Worm (Caenorhabditis elegans) whole organism, L2 larva: ENCODE measurements around the gene irld-17.

ENCODE experiments used
- C34F6.9 ChIP-seq: fragments of 150-350 bp; optimal IDR thresholded peaks from 2 replicates; lab custom pipeline; 2014; ENCODE audit warnings: missing biosample characterization, missing genetic modification characterization
- F13H6.1 ChIP-seq: sonication (generic microtip); optimal IDR thresholded peaks from 2 replicates; lab custom pipeline; 2016; ENCODE audit warnings: missing genetic modification characterization, missing compliant biosample characterization
- R02D3.7 ChIP-seq: fragments of 150-350 bp; optimal IDR thresholded peaks from 2 replicates; lab custom pipeline; 2014; ENCODE audit warnings: missing biosample characterization, missing genetic modification characterization
- Y55F3AM.14 ChIP-seq: fragments of 200-800 bp; sonication (Bioruptor generic); optimal IDR thresholded peaks from 2 replicates; lab custom pipeline; 2018; ENCODE audit warnings: mild to moderate bottlenecking, missing genetic modification characterization, missing compliant biosample characterization
- alr-1 ChIP-seq: fragments of 150-350 bp; optimal IDR thresholded peaks from 2 replicates; lab custom pipeline; 2014; ENCODE audit warnings: missing biosample characterization, missing genetic modification characterization
- aly-2 ChIP-seq: fragments of 150-350 bp; optimal IDR thresholded peaks from 2 replicates; lab custom pipeline; 2014; ENCODE audit warnings: missing biosample characterization, missing genetic modification characterization
- ama-1 ChIP-seq: fragments of 150-350 bp; optimal IDR thresholded peaks from 2 replicates; lab custom pipeline; 2018; ENCODE audit warnings: inconsistent platforms
- blmp-1 ChIP-seq: sonication (generic microtip); optimal IDR thresholded peaks from 2 replicates; lab custom pipeline; 2017; ENCODE audit warnings: missing genetic modification characterization, mild to moderate bottlenecking, missing compliant biosample characterization, antibody characterized with exemption, moderate library complexity; ENCODE audit not compliant: insufficient read depth
- ceh-16 ChIP-seq: fragments of 150-350 bp; optimal IDR thresholded peaks from 2 replicates; lab custom pipeline; 2014; ENCODE audit warnings: missing biosample characterization, missing genetic modification characterization
- crh-2 ChIP-seq: sonication (generic microtip); optimal IDR thresholded peaks from 2 replicates; lab custom pipeline; 2017; ENCODE audit warnings: missing biosample characterization, missing genetic modification characterization
- dmd-4 ChIP-seq: sonication (generic microtip); optimal IDR thresholded peaks from 2 replicates; lab custom pipeline; 2017; ENCODE audit warnings: missing biosample characterization, missing genetic modification characterization
- egl-27 ChIP-seq: sonication (generic microtip); optimal IDR thresholded peaks from 3 replicates; lab custom pipeline; 2017; ENCODE audit warnings: missing biosample characterization, missing genetic modification reagents, missing genetic modification characterization
- elt-1 ChIP-seq: fragments of 150-350 bp; optimal IDR thresholded peaks from 2 replicates; lab custom pipeline; 2014; ENCODE audit warnings: missing biosample characterization, missing genetic modification characterization
- elt-3 ChIP-seq: sonication (generic microtip); optimal IDR thresholded peaks from 2 replicates; lab custom pipeline; 2017; ENCODE audit warnings: missing biosample characterization, missing genetic modification characterization
- fos-1 ChIP-seq: fragments of 150-350 bp; optimal IDR thresholded peaks from 2 replicates; lab custom pipeline; 2014; ENCODE audit warnings: missing biosample characterization, missing genetic modification characterization
- gmeb-1 ChIP-seq: fragments of 150-350 bp; optimal IDR thresholded peaks from 2 replicates; lab custom pipeline; 2014; ENCODE audit warnings: missing biosample characterization, missing genetic modification characterization
- lin-11 ChIP-seq: fragments of 150-350 bp; sonication (generic microtip); optimal IDR thresholded peaks from 2 replicates; lab custom pipeline; 2014; ENCODE audit warnings: missing biosample characterization, missing genetic modification characterization, inconsistent platforms, mixed read lengths
- lin-13 ChIP-seq: fragments of 150-350 bp; optimal IDR thresholded peaks from 2 replicates; lab custom pipeline; 2014; ENCODE audit warnings: missing biosample characterization, missing genetic modification reagents, missing genetic modification characterization
- mbf-1 ChIP-seq: sonication (generic microtip); optimal IDR thresholded peaks from 2 replicates; lab custom pipeline; 2017; ENCODE audit warnings: missing biosample characterization, missing genetic modification characterization
- mdl-1 ChIP-seq, 2 experiments: fragments of 150-350 bp in 1 of 2; sonication (generic microtip) in 1 of 2; optimal IDR thresholded peaks; 2 replicates each; lab custom pipeline; 2017; ENCODE audit warnings: missing biosample characterization in 2 of 2, missing genetic modification characterization in 2 of 2
- nhr-11 ChIP-seq: fragments of 150-350 bp; optimal IDR thresholded peaks from 2 replicates; lab custom pipeline; 2014; ENCODE audit warnings: missing biosample characterization, missing genetic modification characterization
- nhr-129 ChIP-seq: fragments of 150-350 bp; optimal IDR thresholded peaks from 2 replicates; lab custom pipeline; 2014; ENCODE audit warnings: missing biosample characterization, missing genetic modification characterization
- nhr-21 ChIP-seq: fragments of 150-350 bp; optimal IDR thresholded peaks from 2 replicates; lab custom pipeline; 2014; ENCODE audit warnings: missing biosample characterization, missing genetic modification characterization
- nhr-23 ChIP-seq: fragments of 150-350 bp; optimal IDR thresholded peaks from 2 replicates; lab custom pipeline; 2014; ENCODE audit warnings: missing biosample characterization, missing genetic modification reagents, missing genetic modification characterization
- nhr-25 ChIP-seq: fragments of 150-350 bp; sonication (generic microtip); optimal IDR thresholded peaks from 3 replicates; lab custom pipeline; 2014; ENCODE audit warnings: missing biosample characterization, missing genetic modification characterization
- nhr-6 ChIP-seq: fragments of 150-350 bp; optimal IDR thresholded peaks from 2 replicates; lab custom pipeline; 2014; ENCODE audit warnings: missing biosample characterization, missing genetic modification characterization
- peb-1 ChIP-seq: fragments of 150-350 bp; optimal IDR thresholded peaks from 2 replicates; lab custom pipeline; 2014; ENCODE audit warnings: missing biosample characterization, missing genetic modification characterization
- sma-3 ChIP-seq: sonication (generic microtip); optimal IDR thresholded peaks from 2 replicates; lab custom pipeline; 2016; ENCODE audit warnings: missing genetic modification reagents, missing genetic modification characterization, missing compliant biosample characterization
- sma-9 ChIP-seq, 2 experiments: fragments of 150-350 bp in 1 of 2; sonication (generic microtip) in 1 of 2; optimal IDR thresholded peaks; 2 replicates each; lab custom pipeline; 2014 to 2016; ENCODE audit warnings: missing genetic modification characterization in 2 of 2, mild to moderate bottlenecking in 1 of 2, missing biosample characterization in 1 of 2, missing compliant biosample characterization in 1 of 2, missing genetic modification reagents in 1 of 2, moderate library complexity in 1 of 2
- snpc-4 ChIP-seq: fragments of 150-350 bp; optimal IDR thresholded peaks from 2 replicates; lab custom pipeline; 2014; ENCODE audit warnings: missing biosample characterization, missing genetic modification characterization
- unc-39 ChIP-seq: fragments of 150-350 bp; optimal IDR thresholded peaks from 2 replicates; lab custom pipeline; 2014; ENCODE audit warnings: missing biosample characterization, missing genetic modification characterization
- unc-55 ChIP-seq: fragments of 150-350 bp; sonication (generic microtip); optimal IDR thresholded peaks from 3 replicates; lab custom pipeline; 2014; ENCODE audit warnings: missing biosample characterization, missing genetic modification reagents, missing genetic modification characterization
- unc-62 ChIP-seq: fragments of 150-350 bp; optimal IDR thresholded peaks from 2 replicates; lab custom pipeline; 2014; ENCODE audit warnings: missing biosample characterization, missing genetic modification reagents, missing genetic modification characterization
- zag-1 ChIP-seq: fragments of 150-350 bp; optimal IDR thresholded peaks from 2 replicates; lab custom pipeline; 2014; ENCODE audit warnings: missing biosample characterization, missing genetic modification characterization
- ztf-1 ChIP-seq: fragments of 200-800 bp; sonication (Bioruptor generic); conservative IDR thresholded peaks from 2 replicates; pipeline ENCODE4 v1.3.6; 2022; ENCODE audit warnings: missing genetic modification characterization, missing compliant biosample characterization
- ztf-11 ChIP-seq: sonication (generic microtip); optimal IDR thresholded peaks from 2 replicates; lab custom pipeline; 2017; ENCODE audit warnings: missing biosample characterization, missing genetic modification characterization
- ztf-4 ChIP-seq: fragments of 150-350 bp; optimal IDR thresholded peaks from 2 replicates; lab custom pipeline; 2014; ENCODE audit warnings: missing biosample characterization, missing genetic modification characterization

irld-17 gene

ce11 chrV:1664921-1665320 lies 33.1 kb downstream of the irld-17 start, which contains the start of gene K04F1.9:
K04F1.9 (plus strand) TSS chrV:1665221.
- TF ChIP-seq ztf-4 (tag; lab: Kevin White, UChicago), result no peak
- TF ChIP-seq aly-2 (tag; lab: Kevin White, UChicago), result no peak
- TF ChIP-seq unc-55 (GFP tag; lab: Kevin White, UChicago), result no peak
- no peak for TF ChIP-seq mbf-1 (tag; lab: Kevin White, UChicago)
- no peak for TF ChIP-seq elt-3 (tag; lab: Kevin White, UChicago)
- no peak for TF ChIP-seq peb-1 (tag; lab: Kevin White, UChicago)
- TF ChIP-seq unc-62 (GFP tag; lab: Kevin White, UChicago), result no peak
- no peak for TF ChIP-seq ama-1 (lab: Kevin White, UChicago)
- no peak for TF ChIP-seq fos-1 (tag; lab: Kevin White, UChicago)
- no peak for TF ChIP-seq nhr-6 (tag; lab: Kevin White, UChicago)
- TF ChIP-seq lin-13 (GFP tag; lab: Kevin White, UChicago), result no peak
- TF ChIP-seq snpc-4 (tag; lab: Kevin White, UChicago), result no peak
- no peak for TF ChIP-seq alr-1 (tag; lab: Kevin White, UChicago)
- TF ChIP-seq sma-9 (GFP tag; optimal IDR thresholded peaks at IDR 0.05; lab: Kevin White, UChicago), result no peak
- no peak for TF ChIP-seq sma-9 (tag; optimal IDR thresholded peaks at IDR 0.05; lab: Kevin White, UChicago)
- no peak for TF ChIP-seq F13H6.1 (tag; lab: Kevin White, UChicago)
- TF ChIP-seq gmeb-1, result no peak
- no peak for TF ChIP-seq R02D3.7
- no peak for TF ChIP-seq crh-2 (tag; lab: Kevin White, UChicago)
- no peak for TF ChIP-seq C34F6.9

ce11 chrV:1666904-1667303 lies 35.1 kb downstream of the irld-17 start, which contains the start of gene K04F1.8:
K04F1.8 (plus strand) TSS chrV:1667204.
- no peak for TF ChIP-seq aly-2 (tag; lab: Kevin White, UChicago)
- no peak for TF ChIP-seq peb-1 (tag; lab: Kevin White, UChicago)
- no peak for TF ChIP-seq sma-3 (GFP tag; lab: Kevin White, UChicago)
- no peak for TF ChIP-seq R02D3.7
- TF ChIP-seq nhr-23 (tag; lab: Kevin White, UChicago), result no peak
- no peak for TF ChIP-seq unc-39
- no peak for TF ChIP-seq nhr-25 (tag; lab: Kevin White, UChicago)
- no peak for TF ChIP-seq nhr-21 (tag; lab: Kevin White, UChicago)
- no peak for TF ChIP-seq ztf-11
- no peak for TF ChIP-seq mbf-1 (tag; lab: Kevin White, UChicago)
- TF ChIP-seq elt-3 (tag; lab: Kevin White, UChicago), result no peak
- no peak for TF ChIP-seq unc-55 (GFP tag; lab: Kevin White, UChicago)
- no peak for TF ChIP-seq zag-1 (tag; lab: Kevin White, UChicago)
- TF ChIP-seq crh-2 (tag; lab: Kevin White, UChicago), result no peak
- no peak for TF ChIP-seq C34F6.9
- TF ChIP-seq dmd-4 (tag; lab: Kevin White, UChicago), result no peak

- no peak for TF ChIP-seq lin-13 (GFP tag; lab: Kevin White, UChicago)
- TF ChIP-seq elt-1 (tag; lab: Kevin White, UChicago), result no peak
- no peak for TF ChIP-seq blmp-1 (tag; lab: Kevin White, UChicago)
- TF ChIP-seq crh-2 (tag; lab: Kevin White, UChicago), result no peak
- TF ChIP-seq C34F6.9, result no peak
- TF ChIP-seq peb-1 (tag; lab: Kevin White, UChicago), result no peak
- TF ChIP-seq mdl-1 (tag; optimal IDR thresholded peaks at IDR 0.05; lab: Kevin White, UChicago), result no peak
- TF ChIP-seq fos-1 (tag; lab: Kevin White, UChicago), result no peak
- no peak for TF ChIP-seq snpc-4 (tag; lab: Kevin White, UChicago)
- TF ChIP-seq mbf-1 (tag; lab: Kevin White, UChicago), result no peak
- no peak for TF ChIP-seq unc-55 (GFP tag; lab: Kevin White, UChicago)
- TF ChIP-seq nhr-129 (tag; lab: Kevin White, UChicago), result no peak
- no peak for TF ChIP-seq ceh-16
- TF ChIP-seq egl-27, result no peak
- TF ChIP-seq lin-11 (tag; lab: Kevin White, UChicago), result no peak
- TF ChIP-seq, all 48 proteins: peak for 0
Observed at ce11 chrV:1668216-1668615, 36.4 kb downstream of the irld-17 start, which contains the start of gene irld-42. irld-42 (plus strand) TSS chrV:1668516.

- no peak for TF ChIP-seq nhr-6 (tag; lab: Kevin White, UChicago)
- no peak for TF ChIP-seq unc-39
- TF ChIP-seq elt-1 (tag; lab: Kevin White, UChicago), result no peak
- no peak for TF ChIP-seq ztf-4 (tag; lab: Kevin White, UChicago)
- no peak for TF ChIP-seq elt-3 (tag; lab: Kevin White, UChicago)
- TF ChIP-seq blmp-1 (tag; lab: Kevin White, UChicago), result no peak
- no peak for TF ChIP-seq Y55F3AM.14 (GFP tag; lab: Kevin White, UChicago)
- no peak for TF ChIP-seq egl-27
- TF ChIP-seq nhr-11 (tag; lab: Kevin White, UChicago), result no peak
- no peak for TF ChIP-seq ztf-1
Observed at ce11 chrV:1678228-1678627, 46.4 kb downstream of the irld-17 start, which contains the start of gene srw-98. srw-98 (minus strand) TSS chrV:1678328.
